Fruit fly (Drosophila melanogaster) whole organism: ENCODE results near the gene CG14227.

ENCODE experiments used
- CG8478 ChIP-seq: fragments of >200 bp; optimal IDR thresholded peaks from 2 replicates; lab custom pipeline; 2018; ENCODE audit warnings: inconsistent platforms
- Dll ChIP-seq: fragments of >200 bp; optimal IDR thresholded peaks from 2 replicates; lab custom pipeline; 2017
- EcR ChIP-seq, 2 experiments: fragments of >200 bp; optimal IDR thresholded peaks; 2 replicates each; lab custom pipeline; 2017; ENCODE audit warnings: missing biosample characterization in 2 of 2, missing genetic modification characterization in 2 of 2, missing genetic modification reagents in 2 of 2
- pan ChIP-seq: fragments of >200 bp; optimal IDR thresholded peaks from 2 replicates; lab custom pipeline; 2017
- psq ChIP-seq: fragments of >200 bp; optimal IDR thresholded peaks from 2 replicates; lab custom pipeline; 2017
- usp ChIP-seq: fragments of >200 bp; optimal IDR thresholded peaks from 2 replicates; lab custom pipeline; 2017; ENCODE audit warnings: missing biosample characterization, missing genetic modification characterization, mixed read lengths

DNA sequence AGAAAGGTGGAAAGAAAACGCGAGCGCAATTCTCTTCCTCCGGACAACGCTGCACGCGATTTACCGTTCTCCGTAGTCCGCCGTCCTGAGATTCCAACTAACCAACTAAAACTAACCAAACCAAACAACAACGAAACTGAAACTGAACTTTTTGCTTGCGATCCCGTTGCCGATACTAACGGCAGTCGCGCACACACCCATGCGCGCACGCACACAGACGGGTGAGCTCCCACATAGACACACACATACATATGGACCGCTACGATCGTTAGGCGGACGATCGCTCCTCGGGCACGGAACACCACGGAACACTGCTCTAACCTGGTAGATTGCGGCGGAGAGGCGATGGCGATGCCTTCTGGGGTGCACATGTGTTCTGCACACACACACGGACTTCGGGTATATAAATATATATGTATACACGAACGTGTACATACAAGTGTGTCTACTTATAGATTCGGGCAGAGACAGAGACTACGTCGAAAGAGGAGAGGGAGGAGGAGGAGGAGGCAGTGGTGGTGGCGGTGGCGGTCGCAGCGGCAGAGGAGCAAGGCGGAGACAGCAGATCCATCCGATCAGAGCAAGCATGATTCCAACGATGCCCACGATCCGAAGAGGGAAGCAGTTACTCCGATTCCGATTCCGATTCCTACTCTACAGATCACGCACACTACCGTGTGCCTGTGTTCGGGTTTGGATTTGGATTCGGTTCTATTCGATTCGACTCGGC, 24.3 kb upstream of the CG14227 start, which contains the start of gene meso18E:
- TF ChIP-seq usp (GFP tag; lab: Kevin White, UChicago) (no peak), psq (lab: Kevin White, UChicago) (no peak), pan (lab: Kevin White, UChicago) (no peak), Dll (lab: Kevin White, UChicago) (no peak), EcR (GFP tag; optimal IDR thresholded peaks at IDR 0.05; lab: Kevin White, UChicago) (no peak), CG8478 (no peak)
